Worm (Caenorhabditis elegans) whole organism, L3 larva: ENCODE data around the gene F28H6.6.

Experiments
- aly-2 ChIP-seq: fragments of 150-350 bp; optimal IDR thresholded peaks from 2 replicates; lab custom pipeline; 2014; ENCODE audit warnings: missing biosample characterization, missing genetic modification characterization
- ceh-9 ChIP-seq: sonication (generic microtip); optimal IDR thresholded peaks from 2 replicates; lab custom pipeline; 2018; ENCODE audit warnings: missing biosample characterization, missing genetic modification characterization
- daf-12 ChIP-seq: fragments of 150-350 bp; optimal IDR thresholded peaks from 2 replicates; lab custom pipeline; 2014; ENCODE audit warnings: missing biosample characterization, missing genetic modification reagents, missing genetic modification characterization
- egl-27 ChIP-seq: sonication (generic microtip); optimal IDR thresholded peaks from 4 replicates; lab custom pipeline; 2017; ENCODE audit warnings: missing biosample characterization, missing genetic modification reagents, missing genetic modification characterization
- elt-2 ChIP-seq: sonication (generic microtip); optimal IDR thresholded peaks from 2 replicates; lab custom pipeline; 2016; ENCODE audit warnings: missing genetic modification reagents, mild to moderate bottlenecking, missing genetic modification characterization, missing compliant biosample characterization
- eor-1 ChIP-seq, 2 experiments: fragments of 150-350 bp; optimal IDR thresholded peaks; 2 replicates each; lab custom pipeline; 2014 to 2018; ENCODE audit warnings: missing biosample characterization in 2 of 2, missing genetic modification characterization in 2 of 2
- fos-1 ChIP-seq: fragments of 150-350 bp; optimal IDR thresholded peaks from 2 replicates; lab custom pipeline; 2014; ENCODE audit warnings: missing biosample characterization, missing genetic modification characterization
- lin-39 ChIP-seq: fragments of 150-350 bp; optimal IDR thresholded peaks from 2 replicates; lab custom pipeline; 2018; ENCODE audit warnings: missing biosample characterization, missing genetic modification reagents, missing genetic modification characterization
- lsy-12 ChIP-seq: sonication (generic microtip); optimal IDR thresholded peaks from 2 replicates; lab custom pipeline; 2016; ENCODE audit warnings: mild to moderate bottlenecking, missing genetic modification characterization, missing compliant biosample characterization
- nhr-12 ChIP-seq: fragments of 150-350 bp; optimal IDR thresholded peaks from 2 replicates; lab custom pipeline; 2014; ENCODE audit warnings: missing biosample characterization, missing genetic modification characterization
- nhr-23 ChIP-seq: fragments of 150-350 bp; optimal IDR thresholded peaks from 2 replicates; lab custom pipeline; 2014; ENCODE audit warnings: missing biosample characterization, missing genetic modification reagents, missing genetic modification characterization
- nhr-25 ChIP-seq: sonication (generic microtip); optimal IDR thresholded peaks from 2 replicates; lab custom pipeline; 2017; ENCODE audit warnings: missing biosample characterization, missing genetic modification characterization
- nhr-28 ChIP-seq: fragments of 150-350 bp; optimal IDR thresholded peaks from 2 replicates; lab custom pipeline; 2014; ENCODE audit warnings: missing biosample characterization, missing genetic modification characterization
- pha-4 ChIP-seq: fragments of 150-350 bp; optimal IDR thresholded peaks from 2 replicates; lab custom pipeline; 2014; ENCODE audit warnings: missing biosample characterization, missing genetic modification reagents, missing genetic modification characterization
- pqm-1 ChIP-seq: fragments of 150-350 bp; optimal IDR thresholded peaks from 2 replicates; lab custom pipeline; 2017; ENCODE audit warnings: missing biosample characterization, missing genetic modification characterization, inconsistent platforms
- skn-1 ChIP-seq: fragments of 150-350 bp; optimal IDR thresholded peaks from 2 replicates; lab custom pipeline; 2014; ENCODE audit warnings: missing biosample characterization, missing genetic modification characterization
- unc-39 ChIP-seq: sonication (generic microtip); optimal IDR thresholded peaks from 4 replicates; lab custom pipeline; 2017; ENCODE audit warnings: missing biosample characterization, missing genetic modification characterization
- ztf-11 ChIP-seq: fragments of 150-350 bp; optimal IDR thresholded peaks from 2 replicates; lab custom pipeline; 2014; ENCODE audit warnings: missing biosample characterization, missing genetic modification characterization
- ztf-4 ChIP-seq: fragments of 150-350 bp; optimal IDR thresholded peaks from 2 replicates; lab custom pipeline; 2014; ENCODE audit warnings: missing biosample characterization, missing genetic modification characterization

Gene F28H6.6

DNA sequence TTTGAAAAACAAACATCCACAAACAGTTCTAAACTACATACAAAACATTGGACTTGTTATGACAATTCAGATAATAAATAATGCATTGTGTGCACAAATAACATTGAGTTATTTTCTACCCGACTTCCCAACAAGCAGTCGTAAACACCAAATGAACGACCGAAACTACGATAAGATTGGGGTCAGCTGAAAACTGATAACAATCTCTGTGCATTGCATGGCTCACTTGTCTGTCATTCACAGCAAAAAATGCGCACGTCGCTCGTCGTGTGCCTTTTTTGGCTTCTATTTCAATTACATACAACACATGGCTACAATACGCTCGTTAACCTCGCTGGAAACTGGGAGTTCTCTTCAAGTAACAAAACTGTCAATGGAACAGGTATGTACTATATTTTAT is 54.7 kb downstream of the F28H6.6 start, which contains the start of gene C33G3.4:
TSS of gene C33G3.4 (plus strand) at position 213 of the 400 bp plus-strand sequence.
- TF ChIP-seq ceh-9 (tag; lab: Kevin White, UChicago) = no peak
- TF ChIP-seq elt-2 = peak; percentile 91
- peak; percentile 79 for TF ChIP-seq pqm-1 (tag; lab: Kevin White, UChicago)
- no peak for TF ChIP-seq ztf-4
- TF ChIP-seq unc-39 (tag; lab: Kevin White, UChicago) = no peak
- no peak for TF ChIP-seq ztf-11 (tag; lab: Kevin White, UChicago)
- no peak for TF ChIP-seq fos-1 (tag; lab: Kevin White, UChicago)
- TF ChIP-seq skn-1 (tag; lab: Kevin White, UChicago) = no peak
- TF ChIP-seq nhr-23 (tag; lab: Kevin White, UChicago) = no peak
- no peak for TF ChIP-seq nhr-28
- TF ChIP-seq pha-4 (tag; lab: Kevin White, UChicago) = peak; percentile 36
- TF ChIP-seq lsy-12 = no peak
- TF ChIP-seq nhr-12 (tag; lab: Kevin White, UChicago) = no peak
- no peak for TF ChIP-seq aly-2
- TF ChIP-seq daf-12 (tag; lab: Kevin White, UChicago) = no peak

ce11 chrX:14069528-14069927 is 56.2 kb downstream of the F28H6.6 start:
- TF ChIP-seq nhr-25 (tag; lab: Kevin White, UChicago) = peak; percentile 82
- no peak for TF ChIP-seq egl-27 (tag; lab: Kevin White, UChicago)

DNA sequence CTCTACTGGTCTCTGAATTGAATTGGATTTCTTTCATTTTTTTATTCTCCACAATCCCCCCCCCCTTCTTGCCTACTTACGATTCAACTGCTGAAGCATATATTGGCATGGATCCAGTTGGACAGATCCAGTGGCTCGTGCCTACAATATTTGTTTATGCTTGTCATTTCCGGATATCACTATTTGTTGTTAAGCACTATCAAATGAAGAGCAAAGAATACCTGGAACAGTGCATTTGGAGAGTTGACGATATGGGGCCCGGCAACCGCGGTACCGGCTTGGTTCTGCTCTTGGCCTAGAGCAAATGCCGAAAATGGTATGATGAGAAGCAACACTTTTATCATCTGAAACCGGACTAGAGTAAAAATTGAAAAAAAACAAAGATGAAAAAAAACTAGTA is 58.0 kb downstream of the F28H6.6 start, which contains the start of gene lgc-21:
TSS of gene lgc-21 (minus strand) at position 344 of the 400 bp plus-strand sequence.
- TF ChIP-seq lin-39 (tag; lab: Kevin White, UChicago) (no peak), egl-27 (tag; lab: Kevin White, UChicago) (no peak), eor-1 (tag; optimal IDR thresholded peaks at IDR 0.05; lab: Kevin White, UChicago) (no peak)
